Fruit fly (Drosophila melanogaster) whole organism, prepupa: ENCODE data around the gene CG17570.

Source experiments
- Blimp-1 ChIP-seq: fragments of 200-800 bp; sonication (Bioruptor generic); optimal IDR thresholded peaks from 3 replicates; lab custom pipeline; 2017; ENCODE audit warnings: missing biosample characterization, missing genetic modification characterization, mild to moderate bottlenecking, moderate library complexity, missing genetic modification reagents
- CG10631 ChIP-seq: fragments of 200-800 bp; sonication (Bioruptor generic); optimal IDR thresholded peaks from 2 replicates; lab custom pipeline; 2016; ENCODE audit warnings: missing biosample characterization, missing genetic modification characterization
- CG11294 ChIP-seq: fragments of 200-800 bp; sonication (Bioruptor generic); IDR thresholded peaks from 2 replicates; pipeline ENCODE4 v1.3.6; 2022; ENCODE audit warnings: missing biosample characterization, missing genetic modification characterization
- CG11762 ChIP-seq: fragments of 200-800 bp; sonication (Bioruptor generic); optimal IDR thresholded peaks from 3 replicates; lab custom pipeline; 2016; ENCODE audit warnings: missing biosample characterization, missing genetic modification characterization; ENCODE audit not compliant: insufficient read depth
- CG15336 ChIP-seq: fragments of 200-800 bp; sonication (Bioruptor generic); IDR thresholded peaks from 2 replicates; pipeline ENCODE4 v1.3.6; 2022; ENCODE audit warnings: missing biosample characterization, missing genetic modification characterization
- CG1621 ChIP-seq: fragments of 200-800 bp; sonication (Bioruptor generic); optimal IDR thresholded peaks from 3 replicates; lab custom pipeline; 2018; ENCODE audit warnings: missing biosample characterization, mild to moderate bottlenecking, missing genetic modification characterization
- CG3032 ChIP-seq: fragments of 200-800 bp; optimal IDR thresholded peaks from 2 replicates; lab custom pipeline; 2019; ENCODE audit warnings: missing biosample characterization, mild to moderate bottlenecking, missing genetic modification characterization, moderate library complexity
- CG34406 ChIP-seq: fragments of 200-800 bp; sonication (Bioruptor generic); optimal IDR thresholded peaks from 3 replicates; lab custom pipeline; 2016; ENCODE audit warnings: missing biosample characterization, missing genetic modification characterization
- CG4318 ChIP-seq: fragments of 200-800 bp; sonication (Bioruptor generic); optimal IDR thresholded peaks from 3 replicates; lab custom pipeline; 2017; ENCODE audit warnings: missing biosample characterization, mild to moderate bottlenecking, missing genetic modification characterization
- CG6276 ChIP-seq: fragments of 200-800 bp; sonication (Bioruptor generic); optimal IDR thresholded peaks from 2 replicates; lab custom pipeline; 2017; ENCODE audit warnings: missing biosample characterization, mild to moderate bottlenecking, missing genetic modification characterization
- CG6792 ChIP-seq: fragments of 200-800 bp; sonication (Bioruptor generic); optimal IDR thresholded peaks from 3 replicates; lab custom pipeline; 2016; ENCODE audit warnings: missing biosample characterization, missing genetic modification characterization
- CG6854 ChIP-seq: fragments of 200-800 bp; sonication (Bioruptor generic); optimal IDR thresholded peaks from 2 replicates; lab custom pipeline; 2017; ENCODE audit warnings: missing biosample characterization, mild to moderate bottlenecking, missing genetic modification characterization
- CG7368 ChIP-seq: fragments of 200-800 bp; sonication (Bioruptor generic); optimal IDR thresholded peaks from 3 replicates; lab custom pipeline; 2016; ENCODE audit warnings: missing biosample characterization, missing genetic modification characterization
- CG8119 ChIP-seq: fragments of 200-800 bp; sonication (Bioruptor generic); IDR thresholded peaks from 3 replicates; pipeline ENCODE4 v1.3.6; 2022; ENCODE audit warnings: missing biosample characterization, missing genetic modification characterization
- CG8632 ChIP-seq: fragments of 200-800 bp; sonication (Bioruptor generic); optimal IDR thresholded peaks from 3 replicates; lab custom pipeline; 2016; ENCODE audit warnings: missing biosample characterization, missing genetic modification characterization
- Eip78C ChIP-seq: fragments of 200-800 bp; sonication (Bioruptor generic); peaks from one replicate; lab custom pipeline; 2016; ENCODE audit warnings: missing biosample characterization, missing genetic modification characterization
- Eip93F ChIP-seq: fragments of 200-800 bp; sonication (Bioruptor generic); optimal IDR thresholded peaks from 2 replicates; lab custom pipeline; 2016; ENCODE audit warnings: missing biosample characterization, mild to moderate bottlenecking, missing genetic modification characterization
- Ets21C ChIP-seq: fragments of 200-800 bp; sonication (Bioruptor generic); optimal IDR thresholded peaks from 3 replicates; lab custom pipeline; 2016; ENCODE audit warnings: missing biosample characterization, missing genetic modification characterization
- Gug ChIP-seq: fragments of 200-800 bp; sonication (Bioruptor generic); IDR thresholded peaks from 2 replicates; pipeline ENCODE4 v1.3.6; 2022; ENCODE audit warnings: missing biosample characterization, missing genetic modification characterization
- Hr38 ChIP-seq: sonication (Bioruptor generic); optimal IDR thresholded peaks from 2 replicates; lab custom pipeline; 2016; ENCODE audit warnings: missing biosample characterization, missing genetic modification characterization
- Hr4 ChIP-seq: fragments of 200-800 bp; sonication (Bioruptor generic); optimal IDR thresholded peaks from 3 replicates; lab custom pipeline; 2016; ENCODE audit warnings: missing biosample characterization, missing genetic modification characterization
- Lpt ChIP-seq: fragments of 200-800 bp; sonication (Bioruptor generic); optimal IDR thresholded peaks from 3 replicates; lab custom pipeline; 2016; ENCODE audit warnings: missing biosample characterization, missing genetic modification characterization
- Smox ChIP-seq: fragments of 200-800 bp; sonication (Bioruptor generic); optimal IDR thresholded peaks from 3 replicates; lab custom pipeline; 2016; ENCODE audit warnings: missing biosample characterization, missing genetic modification characterization
- Sox102F ChIP-seq: fragments of 200-800 bp; sonication (Bioruptor generic); optimal IDR thresholded peaks from 2 replicates; lab custom pipeline; 2016; ENCODE audit warnings: missing biosample characterization, mild to moderate bottlenecking, missing genetic modification characterization
- Sox14 ChIP-seq: fragments of 200-800 bp; sonication (Bioruptor generic); optimal IDR thresholded peaks from 3 replicates; lab custom pipeline; 2016; ENCODE audit warnings: missing biosample characterization, missing genetic modification characterization
- achi ChIP-seq: fragments of 200-800 bp; sonication (Bioruptor generic); optimal IDR thresholded peaks from 3 replicates; lab custom pipeline; 2016; ENCODE audit warnings: missing biosample characterization, missing genetic modification characterization
- cyc ChIP-seq: fragments of 200-800 bp; sonication (Bioruptor generic); optimal IDR thresholded peaks from 3 replicates; lab custom pipeline; 2016; ENCODE audit warnings: missing biosample characterization, missing genetic modification characterization
- eg ChIP-seq: fragments of 200-800 bp; sonication (Bioruptor generic); IDR thresholded peaks from 3 replicates; pipeline ENCODE4 v1.3.6; 2022; ENCODE audit warnings: missing biosample characterization, missing genetic modification characterization
- fkh ChIP-seq: fragments of 200-800 bp; sonication (Bioruptor generic); optimal IDR thresholded peaks from 3 replicates; lab custom pipeline; 2017; ENCODE audit warnings: missing biosample characterization, mild to moderate bottlenecking, missing genetic modification characterization, moderate library complexity
- lz ChIP-seq: fragments of 200-800 bp; sonication (Bioruptor generic); optimal IDR thresholded peaks from 3 replicates; lab custom pipeline; 2016; ENCODE audit warnings: missing biosample characterization, missing genetic modification characterization
- net ChIP-seq: fragments of 200-800 bp; sonication (Bioruptor generic); optimal IDR thresholded peaks from 3 replicates; lab custom pipeline; 2016; ENCODE audit warnings: missing biosample characterization, missing genetic modification characterization
- pdm3 ChIP-seq: fragments of 200-800 bp; sonication (Bioruptor generic); optimal IDR thresholded peaks from 3 replicates; lab custom pipeline; 2016; ENCODE audit warnings: missing biosample characterization, missing genetic modification characterization
- salr ChIP-seq, 2 experiments: fragments of 200-800 bp; sonication (Bioruptor generic); optimal IDR thresholded peaks; 3 replicates each; lab custom pipeline; 2016 to 2018; ENCODE audit warnings: missing biosample characterization in 2 of 2, missing genetic modification characterization in 2 of 2, mild to moderate bottlenecking in 1 of 2
- ss ChIP-seq, 2 experiments: fragments of 200-800 bp; sonication (Bioruptor generic); optimal IDR thresholded peaks; 2 replicates in 1 of 2; 3 replicates in 1 of 2; lab custom pipeline; 2017 to 2018; ENCODE audit warnings: mild to moderate bottlenecking in 2 of 2, missing biosample characterization in 2 of 2, missing genetic modification characterization in 2 of 2, moderate library complexity in 1 of 2
- svp ChIP-seq: fragments of 200-800 bp; sonication (Bioruptor generic); peaks from one replicate; lab custom pipeline; 2016; ENCODE audit warnings: missing biosample characterization, missing genetic modification characterization
- topi ChIP-seq: fragments of 200-800 bp; sonication (Bioruptor generic); optimal IDR thresholded peaks from 3 replicates; lab custom pipeline; 2016; ENCODE audit warnings: missing biosample characterization, missing genetic modification characterization
- vri ChIP-seq: fragments of 200-800 bp; sonication (Bioruptor generic); optimal IDR thresholded peaks from 3 replicates; lab custom pipeline; 2016; ENCODE audit warnings: missing biosample characterization, mild to moderate bottlenecking, missing genetic modification characterization

Gene CG17570

DNA sequence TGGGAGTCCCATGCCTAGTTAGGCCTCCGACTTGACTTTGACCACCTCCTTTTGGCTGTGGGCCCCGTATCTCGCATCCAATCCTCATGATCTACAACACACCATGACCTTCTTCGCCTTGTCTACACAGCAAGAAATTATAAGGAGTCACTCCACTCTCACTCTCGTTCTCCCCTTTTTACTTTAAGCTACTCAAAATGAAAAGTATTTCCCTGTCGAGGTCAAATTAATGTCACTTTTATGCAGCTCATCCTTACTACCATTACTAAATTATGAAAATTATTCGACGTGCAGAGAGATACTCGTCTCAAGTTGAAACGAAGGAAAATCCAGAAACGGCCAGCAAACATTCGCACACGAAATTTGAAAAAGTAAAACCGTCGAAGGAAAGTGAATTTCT lies 31.6 kb upstream of the CG17570 start (continued):
- TF ChIP-seq achi (GFP tag; lab: Kevin White, UChicago) (peak; percentile 23), Hr4 (GFP tag; lab: Kevin White, UChicago) (peak; percentile 89), pdm3 (GFP tag; lab: Kevin White, UChicago) (peak; percentile 60), salr (GFP tag; optimal IDR thresholded peaks at IDR 0.05; lab: Kevin White, UChicago) (no peak), CG6792 (no peak), CG8119 (GFP tag; lab: Robert Waterston, UW) (peak; percentile 60; the same call in 2 of the 3 replicates), topi (GFP tag; lab: Kevin White, UChicago) (no peak), Eip93F (GFP tag; lab: Kevin White, UChicago) (no peak), CG34406 (GFP tag; lab: Kevin White, UChicago) (no peak), svp (GFP tag; lab: Kevin White, UChicago) (no peak), CG3032 (tag; lab: Kevin White, UChicago) (no peak), CG6276 (GFP tag; lab: Kevin White, UChicago) (no peak), CG15336 (GFP tag; lab: Robert Waterston, UW) (peak; percentile 72), CG6854 (GFP tag; lab: Kevin White, UChicago) (no peak), Blimp-1 (GFP tag; lab: Kevin White, UChicago) (peak; percentile 53), lz (GFP tag; lab: Kevin White, UChicago) (no peak), cyc (GFP tag; lab: Kevin White, UChicago) (no peak), Smox (GFP tag; lab: Kevin White, UChicago) (no peak), Gug (GFP tag; lab: Robert Waterston, UW) (0 out of 2 replicates have a peak, but pooled peaks have one; percentile 12), Ets21C (GFP tag; lab: Kevin White, UChicago) (no peak), vri (no peak), ss (GFP tag; optimal IDR thresholded peaks at IDR 0.05; lab: Kevin White, UChicago) (no peak), CG11762 (GFP tag; lab: Kevin White, UChicago) (no peak), CG8632 (peak; percentile 17), CG4318 (GFP tag; lab: Kevin White, UChicago) (peak; percentile 82), Sox102F (GFP tag; lab: Kevin White, UChicago) (no peak), net (GFP tag; lab: Kevin White, UChicago) (peak; percentile 16), CG7368 (GFP tag; lab: Kevin White, UChicago) (peak; percentile 15), CG1621 (tag; lab: Kevin White, UChicago) (no peak), Sox14 (GFP tag; lab: Kevin White, UChicago) (no peak), Hr38 (no peak), Eip78C (GFP tag; lab: Kevin White, UChicago) (peak; percentile 82)

- TF ChIP-seq svp (GFP tag; lab: Kevin White, UChicago) (peak; percentile 39), CG10631 (no peak), eg (GFP tag; lab: Robert Waterston, UW) (no peak)
Observed at dm6 chr2L:20294393-20294792, 30.2 kb upstream of the CG17570 start, which contains the start of gene CG12617. Gene CG12617, plus strand, starts transcription at chr2L:20294693.

DNA sequence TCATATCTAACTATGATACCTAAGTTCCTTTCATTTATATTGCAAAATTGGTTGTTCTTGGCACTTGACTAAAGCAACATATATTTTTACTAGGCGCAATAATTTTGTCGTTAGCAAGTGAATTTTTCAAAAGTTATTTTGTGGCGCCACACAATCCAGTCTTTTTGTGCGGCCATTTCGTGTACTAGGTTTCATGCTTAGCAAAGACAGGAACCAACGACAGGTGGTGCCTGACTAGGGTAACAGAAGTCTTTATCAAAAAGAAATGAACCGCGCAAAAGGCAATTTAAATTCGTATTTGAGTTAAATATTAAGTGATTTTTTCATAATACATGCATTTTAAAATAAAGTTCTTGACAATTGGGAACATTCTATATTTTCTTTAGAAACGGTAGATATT lies 29.7 kb upstream of the CG17570 start:
- no peak for TF ChIP-seq Lpt (GFP tag; lab: Kevin White, UChicago)
- TF ChIP-seq, all 60 proteins: peak for 0

dm6 chr2L:20290665-20291064 lies 26.4 kb upstream of the CG17570 start:
- TF ChIP-seq CG34406 (GFP tag; lab: Kevin White, UChicago) (no peak), Sox102F (GFP tag; lab: Kevin White, UChicago) (no peak), fkh (GFP tag; lab: Kevin White, UChicago) (no peak), Eip78C (GFP tag; lab: Kevin White, UChicago) (peak; percentile 44), CG1621 (tag; lab: Kevin White, UChicago) (no peak), CG11294 (GFP tag; lab: Robert Waterston, UW) (no peak), CG11762 (GFP tag; lab: Kevin White, UChicago) (no peak), CG8632 (no peak), svp (GFP tag; lab: Kevin White, UChicago) (peak; percentile 38)
- TF ChIP-seq, all 60 proteins: peak for 2
